Worm (Caenorhabditis elegans): ENCODE results near the gene npp-22.

npp-22 gene

DNA sequence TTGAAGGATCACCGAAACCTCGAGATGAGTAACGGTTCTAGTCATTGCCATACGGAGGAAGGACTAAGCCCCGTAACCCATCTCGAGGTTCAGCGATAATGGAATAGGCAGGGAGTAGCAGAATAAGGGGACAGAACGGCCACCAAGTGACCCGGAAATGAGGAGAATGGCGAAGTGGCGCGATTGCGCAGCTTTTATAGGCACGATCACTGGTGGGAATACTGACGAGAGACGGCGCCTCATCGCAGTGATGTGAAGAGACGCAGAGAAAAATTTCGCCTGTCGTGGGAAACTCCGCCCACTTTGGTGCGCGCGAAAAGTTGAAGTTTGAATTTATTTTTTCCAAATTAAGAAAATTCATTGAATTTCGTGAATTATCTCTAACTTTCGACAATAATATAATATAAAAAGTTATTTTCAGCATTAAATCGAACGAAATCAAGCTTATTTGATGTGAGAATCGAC, 36.8 kb upstream of the npp-22 start, which contains the start of gene F55A11.4:
Gene F55A11.4 (plus strand): TSS at position 415 of the 465 bp plus-strand sequence.
- TF ChIP-seq ceh-8 (GFP tag; optimal IDR thresholded peaks at IDR 0.05) (no peak), lsy-2 (tag; optimal IDR thresholded peaks at IDR 0.05) (peak in 1 of 2 experiments; percentile 29), nhr-71 (tag; optimal IDR thresholded peaks at IDR 0.05) (peak; percentile 9), blmp-1 (tag; optimal IDR thresholded peaks at IDR 0.05) (peak; percentile 35), unc-62 (GFP tag; optimal IDR thresholded peaks at IDR 0.05) (no peak), efl-1 (optimal IDR thresholded peaks at IDR 0.05) (peak in 1 of 2 experiments; percentile 42), efl-1 (GFP tag; optimal IDR thresholded peaks at IDR 0.05 in 1 of 2) (peak; percentile 50 to 92), dpl-1 (GFP tag; optimal IDR thresholded peaks at IDR 0.05) (peak; percentile 27 to 48 (median 46)), nhr-85 (tag) (peak; percentile 52), lin-35 (GFP tag; optimal IDR thresholded peaks at IDR 0.05) (peak in 1 of 2 experiments; percentile 43), sox-4 (tag; optimal IDR thresholded peaks at IDR 0.05) (no peak), snu-23 (GFP tag; optimal IDR thresholded peaks at IDR 0.05) (no peak), aly-2 (tag; optimal IDR thresholded peaks at IDR 0.05) (no peak), zag-1 (tag; optimal IDR thresholded peaks at IDR 0.05) (no peak), hlh-4 (tag; optimal IDR thresholded peaks at IDR 0.05) (no peak)

DNA sequence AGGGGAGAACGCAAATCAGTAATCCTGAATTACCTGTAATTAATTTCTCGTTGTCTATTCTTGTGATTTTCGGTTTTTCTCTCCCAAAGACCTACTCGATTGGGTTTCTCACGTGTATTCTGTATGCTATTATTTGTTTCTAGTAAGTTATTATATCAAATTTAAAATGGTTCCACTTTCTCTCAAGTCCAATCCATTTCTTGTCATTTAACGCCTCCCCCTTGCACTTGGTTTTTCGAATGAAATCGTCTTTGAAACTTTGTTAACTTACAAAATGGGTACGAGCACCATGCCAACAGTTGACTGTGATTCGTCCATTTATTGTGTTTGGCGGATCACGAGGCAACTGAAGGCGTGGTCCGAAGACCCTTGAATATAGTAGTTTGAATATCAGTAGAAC, 36.4 kb upstream of the npp-22 start:
- no peak for TF ChIP-seq unc-86 (tag; optimal IDR thresholded peaks at IDR 0.05)
- TF ChIP-seq efl-1 (optimal IDR thresholded peaks at IDR 0.05) = no peak
- TF ChIP-seq efl-1 (GFP tag; optimal IDR thresholded peaks at IDR 0.05 in 1 of 2) = peak in 1 of 2 experiments; percentile 56

DNA sequence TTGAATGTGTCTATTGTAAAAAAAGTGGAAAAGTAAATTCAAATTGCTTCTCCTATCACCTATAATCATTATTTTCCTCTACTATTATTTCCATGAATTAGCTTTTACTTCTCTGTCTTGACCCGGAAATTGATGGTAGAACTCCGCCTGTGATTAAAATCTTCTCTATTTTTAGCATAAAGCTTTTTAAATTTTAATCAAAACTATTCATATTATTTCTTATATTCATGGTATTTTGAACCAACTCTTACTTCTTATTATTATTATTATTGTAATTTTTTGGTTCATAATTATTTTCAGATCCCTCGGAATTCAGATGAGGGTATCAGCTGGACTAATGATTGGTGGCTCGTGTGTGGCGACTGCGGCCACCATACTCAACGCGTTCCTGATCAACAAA, 33.8 kb upstream of the npp-22 start, which contains the start of gene sel-11:
Gene sel-11 (plus strand): TSS at position 301 of the 400 bp plus-strand sequence.
- TF ChIP-seq sox-4 (tag; optimal IDR thresholded peaks at IDR 0.05) (no peak), fkh-4 (tag; optimal IDR thresholded peaks at IDR 0.05; ENCODE audit: borderline replicate concordance) (no peak), nhr-71 (tag; optimal IDR thresholded peaks at IDR 0.05) (no peak), efl-3 (GFP tag; optimal IDR thresholded peaks at IDR 0.05) (no peak)

DNA sequence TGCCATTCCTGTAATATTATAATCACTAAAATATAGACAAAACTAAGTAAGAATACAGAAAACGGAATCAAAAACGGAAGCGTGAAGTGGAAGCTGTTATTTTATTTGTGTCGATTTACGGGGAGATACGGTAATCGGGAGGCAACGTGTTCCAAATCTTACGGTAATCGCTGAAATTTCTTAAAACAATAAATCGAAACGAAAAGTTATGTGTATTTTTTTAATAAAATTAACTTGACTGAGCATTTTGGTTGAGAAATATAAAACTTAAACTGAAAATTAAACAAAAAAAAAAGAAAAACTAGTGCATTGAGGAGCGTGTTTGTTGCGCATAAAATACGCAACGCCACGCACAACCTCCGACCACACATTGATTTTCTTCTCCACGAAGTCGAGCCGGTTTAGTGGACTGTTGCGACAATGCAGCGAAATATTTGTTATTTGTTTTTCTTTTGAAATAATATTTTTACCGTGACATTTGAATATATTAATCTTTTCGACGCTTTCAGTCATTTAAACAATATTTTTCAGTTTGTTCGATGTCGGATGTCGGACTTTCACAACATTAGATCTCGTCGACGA, 31.2 kb upstream of the npp-22 start, which contains the start of the genes F55A11.1 and syx-5:
Gene F55A11.1 (minus strand): TSS at position 13 of the 582 bp plus-strand sequence.
Gene syx-5 (plus strand): TSS at position 532 of the 582 bp plus-strand sequence.
- TF ChIP-seq aly-2 (tag; optimal IDR thresholded peaks at IDR 0.05) = peak; percentile 86
- TF ChIP-seq nhr-76 (tag; optimal IDR thresholded peaks at IDR 0.05) = no peak
- peak; percentile 87 for TF ChIP-seq mab-9 (GFP tag; IDR thresholded peaks at IDR 0.05)
- TF ChIP-seq lin-15B (tag; optimal IDR thresholded peaks at IDR 0.05) = peak; percentile 52
- TF ChIP-seq egl-13 (tag; optimal IDR thresholded peaks at IDR 0.05) = peak; percentile 90
- peak; percentile 81 for TF ChIP-seq snpc-4 (tag; optimal IDR thresholded peaks at IDR 0.05)
- TF ChIP-seq ets-5 (GFP tag; IDR thresholded peaks at IDR 0.05) = no peak
- peak; percentile 78 to 79 for TF ChIP-seq lin-35 (GFP tag; optimal IDR thresholded peaks at IDR 0.05)
- peak; percentile 22 for TF ChIP-seq F16B12.6 (tag; optimal IDR thresholded peaks at IDR 0.05)
- TF ChIP-seq C16A3.4 (tag; optimal IDR thresholded peaks at IDR 0.05) = peak; percentile 50
- peak; percentile 96 for TF ChIP-seq nhr-20 (tag; optimal IDR thresholded peaks at IDR 0.05)
- no peak for TF ChIP-seq alr-1 (tag; optimal IDR thresholded peaks at IDR 0.05; ENCODE audit: borderline replicate concordance)
- peak; percentile 100 for TF ChIP-seq xbp-1 (tag; optimal IDR thresholded peaks at IDR 0.05)
- TF ChIP-seq ceh-63 (GFP tag; optimal IDR thresholded peaks at IDR 0.05) = no peak
- peak; percentile 94 for TF ChIP-seq unc-86 (tag; optimal IDR thresholded peaks at IDR 0.05)
- peak; percentile 98 for TF ChIP-seq nhr-47 (tag; optimal IDR thresholded peaks at IDR 0.05)
- TF ChIP-seq nhr-237 (tag; optimal IDR thresholded peaks at IDR 0.05) = peak; percentile 50
- TF ChIP-seq pqm-1 (tag; optimal IDR thresholded peaks at IDR 0.05) = no peak
- peak; percentile 58 for TF ChIP-seq nhr-28 (tag; optimal IDR thresholded peaks at IDR 0.05)
- TF ChIP-seq rnt-1 (tag; optimal IDR thresholded peaks at IDR 0.05) = peak; percentile 58
- TF ChIP-seq tlp-1 (tag; optimal IDR thresholded peaks at IDR 0.05) = no peak
- TF ChIP-seq C34B4.2 (tag; optimal IDR thresholded peaks at IDR 0.05) = peak; percentile 70
- TF ChIP-seq fkh-4 (tag; optimal IDR thresholded peaks at IDR 0.05; ENCODE audit: borderline replicate concordance) = peak; percentile 82
- TF ChIP-seq snu-23 (GFP tag; optimal IDR thresholded peaks at IDR 0.05) = peak; percentile 97
- TF ChIP-seq nhr-71 (tag; optimal IDR thresholded peaks at IDR 0.05) = peak; percentile 97
- peak; percentile 81 for TF ChIP-seq efl-3 (GFP tag; optimal IDR thresholded peaks at IDR 0.05)
- TF ChIP-seq unc-130 (tag; optimal IDR thresholded peaks at IDR 0.05) = peak; percentile 67
- TF ChIP-seq ces-1 (GFP tag; optimal IDR thresholded peaks at IDR 0.05) = no peak
- peak; percentile 92 for TF ChIP-seq ceh-8 (GFP tag; optimal IDR thresholded peaks at IDR 0.05)
- peak; percentile 97 for TF ChIP-seq lin-39 (tag; optimal IDR thresholded peaks at IDR 0.05)
- peak; percentile 65 for TF ChIP-seq ceh-90 (tag; optimal IDR thresholded peaks at IDR 0.05)
- peak; percentile 76 to 86 for TF ChIP-seq efl-1 (optimal IDR thresholded peaks at IDR 0.05)
- TF ChIP-seq efl-1 (GFP tag; optimal IDR thresholded peaks at IDR 0.05 in 1 of 2) = peak; percentile 79 to 97
- no peak for TF ChIP-seq aha-1 (tag; optimal IDR thresholded peaks at IDR 0.05)
- TF ChIP-seq zag-1 (tag; optimal IDR thresholded peaks at IDR 0.05) = no peak
- peak; percentile 40 for TF ChIP-seq vab-15 (tag; optimal IDR thresholded peaks at IDR 0.05)
- peak; percentile 78 for TF ChIP-seq C04F5.9 (tag; optimal IDR thresholded peaks at IDR 0.05)

All from whole organism, L1 larva.